Worm (Caenorhabditis elegans) whole organism, mixed stage, embryonic: Measurements from ENCODE around the gene rsd-2.

ENCODE experiments used
- blmp-1 ChIP-seq: fragments of 150-350 bp; optimal IDR thresholded peaks from 2 replicates; lab custom pipeline; 2014; ENCODE audit warnings: missing biosample characterization, missing genetic modification characterization
- cnd-1 ChIP-seq: fragments of 200-800 bp; sonication (Bioruptor generic); optimal IDR thresholded peaks from 2 replicates; lab custom pipeline; 2018; ENCODE audit warnings: mild to moderate bottlenecking, missing genetic modification characterization, missing compliant biosample characterization
- elt-3 ChIP-seq: fragments of 150-350 bp; optimal IDR thresholded peaks from 2 replicates; lab custom pipeline; 2014; ENCODE audit warnings: missing biosample characterization, missing genetic modification characterization
- mls-2 ChIP-seq: sonication (generic microtip); optimal IDR thresholded peaks from 2 replicates; lab custom pipeline; 2016; ENCODE audit warnings: mild to moderate bottlenecking, missing genetic modification characterization, moderate library complexity, missing compliant biosample characterization
- nhr-237 ChIP-seq: fragments of 150-350 bp; optimal IDR thresholded peaks from 2 replicates; lab custom pipeline; 2014; ENCODE audit warnings: missing biosample characterization, missing genetic modification characterization
- sptf-1 ChIP-seq: sonication (generic microtip); optimal IDR thresholded peaks from 2 replicates; lab custom pipeline; 2017; ENCODE audit warnings: mild to moderate bottlenecking, missing genetic modification characterization, moderate library complexity, missing compliant biosample characterization
- ztf-11 ChIP-seq: fragments of 150-350 bp; optimal IDR thresholded peaks from 2 replicates; lab custom pipeline; 2014; ENCODE audit warnings: missing biosample characterization, missing genetic modification characterization

DNA sequence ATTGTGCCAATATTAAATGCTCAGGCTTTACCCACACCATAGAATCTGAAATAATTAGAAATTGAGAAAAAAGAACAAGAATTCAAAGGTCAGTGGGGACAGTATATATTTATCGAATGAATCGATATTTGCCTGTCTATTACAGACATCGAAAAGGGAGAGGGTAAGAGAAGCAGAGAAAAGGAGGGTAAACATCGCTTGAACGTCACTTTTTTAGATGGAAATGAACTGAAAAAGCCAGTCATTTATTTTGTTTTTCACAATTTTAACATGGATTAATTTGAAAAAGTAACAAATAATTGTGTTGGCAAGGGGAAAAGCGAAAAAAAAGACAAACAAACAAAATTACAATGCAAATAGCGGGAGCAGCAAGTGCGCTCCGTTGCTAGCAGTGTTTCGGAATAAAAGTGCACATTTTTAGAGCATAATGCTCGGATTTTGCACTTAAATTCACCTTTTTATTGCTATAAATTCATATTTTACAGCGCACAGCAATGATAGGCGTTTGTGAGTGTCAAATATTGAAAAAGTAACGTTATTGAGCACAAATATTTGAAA lies 37.2 kb downstream of the rsd-2 start, which contains the start of gene tbc-9:
- TF ChIP-seq cnd-1 (tag; lab: Kevin White, UChicago) = no peak
- no peak for TF ChIP-seq sptf-1
- TF ChIP-seq ztf-11 = no peak
- no peak for TF ChIP-seq blmp-1 (tag; lab: Kevin White, UChicago)
- TF ChIP-seq elt-3 = no peak
- no peak for TF ChIP-seq nhr-237 (tag; lab: Kevin White, UChicago)
- TF ChIP-seq mls-2 = no peak
